Worm (Caenorhabditis elegans) whole organism, early embryonic: Measurements from ENCODE around the gene fipr-4.

ENCODE experiments used
- B0310.2 ChIP-seq: sonication (generic microtip); optimal IDR thresholded peaks from 2 replicates; lab custom pipeline; 2016; ENCODE audit warnings: mild to moderate bottlenecking, missing genetic modification characterization, missing compliant biosample characterization
- F13C5.2 ChIP-seq: sonication (generic microtip); optimal IDR thresholded peaks from 2 replicates; lab custom pipeline; 2017; ENCODE audit warnings: mild to moderate bottlenecking, missing genetic modification characterization, inconsistent platforms, missing compliant biosample characterization
- ama-1 ChIP-seq: fragments of 150-350 bp; optimal IDR thresholded peaks from 2 replicates; lab custom pipeline; 2014
- ceh-13 ChIP-seq: fragments of 200-800 bp; sonication (Bioruptor generic); optimal IDR thresholded peaks from 2 replicates; lab custom pipeline; 2018; ENCODE audit warnings: mild to moderate bottlenecking, missing genetic modification characterization, missing compliant biosample characterization
- hnd-1 ChIP-seq: sonication (generic microtip); optimal IDR thresholded peaks from 2 replicates; lab custom pipeline; 2016; ENCODE audit warnings: missing genetic modification characterization, missing compliant biosample characterization
- pes-1 ChIP-seq: fragments of 200-800 bp; sonication (Bioruptor generic); IDR thresholded peaks from 2 replicates; pipeline ENCODE4 v1.3.6; 2022; ENCODE audit warnings: missing genetic modification reagents, missing genetic modification characterization, missing compliant biosample characterization
- scrt-1 ChIP-seq: fragments of 200-800 bp; sonication (Bioruptor generic); IDR thresholded peaks from 2 replicates; pipeline ENCODE4 v1.3.6; 2022; ENCODE audit warnings: missing genetic modification characterization, missing compliant biosample characterization
- sea-1 ChIP-seq: fragments of 200-800 bp; sonication (Bioruptor generic); conservative IDR thresholded peaks from 2 replicates; pipeline ENCODE4 v1.3.6; 2022; ENCODE audit warnings: missing genetic modification characterization, missing compliant biosample characterization
- tbx-11 ChIP-seq: fragments of 200-800 bp; sonication (Bioruptor generic); IDR thresholded peaks from 2 replicates; pipeline ENCODE4 v1.3.6; 2022; ENCODE audit warnings: missing genetic modification characterization, missing compliant biosample characterization
- tra-4 ChIP-seq: sonication (generic microtip); optimal IDR thresholded peaks from 2 replicates; lab custom pipeline; 2017; ENCODE audit warnings: missing genetic modification characterization, missing compliant biosample characterization

DNA sequence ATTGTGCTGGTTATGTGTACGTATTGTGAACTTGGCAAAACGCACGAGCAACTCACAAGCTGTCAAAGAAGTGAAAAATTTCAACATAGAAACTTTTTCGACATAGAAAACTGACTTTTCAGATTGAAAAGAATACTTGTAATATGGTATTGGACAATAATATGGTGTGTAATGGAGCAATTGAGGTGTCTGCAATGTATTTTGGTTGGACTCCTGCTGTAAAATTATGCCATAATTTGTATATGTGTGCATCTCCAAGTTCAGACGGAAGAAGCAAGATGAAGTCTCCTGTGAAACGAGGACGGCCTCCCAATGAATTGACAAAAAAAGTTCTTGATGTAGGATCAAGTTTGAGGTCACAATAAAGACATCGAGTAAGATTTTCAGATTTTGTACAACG, 44.5 kb downstream of the fipr-4 start:
- TF ChIP-seq hnd-1 (tag; lab: Kevin White, UChicago) (no peak), sea-1 (GFP tag; lab: Robert Waterston, UW) (no peak), ceh-13 (no peak), ama-1 (no peak), pes-1 (GFP tag; lab: Robert Waterston, UW) (no peak), B0310.2 (no peak), tra-4 (tag; lab: Kevin White, UChicago) (no peak), tbx-11 (GFP tag; lab: Robert Waterston, UW) (no peak), F13C5.2 (no peak), scrt-1 (GFP tag; lab: Robert Waterston, UW) (no peak)
